Fruit fly (Drosophila melanogaster) whole organism: ENCODE measurements around the gene ear.

Source experiments
- CG8478 ChIP-seq: fragments of >200 bp; optimal IDR thresholded peaks from 2 replicates; lab custom pipeline; 2018; ENCODE audit warnings: inconsistent platforms
- usp ChIP-seq: fragments of >200 bp; optimal IDR thresholded peaks from 2 replicates; lab custom pipeline; 2017; ENCODE audit warnings: missing biosample characterization, missing genetic modification characterization, mixed read lengths

DNA sequence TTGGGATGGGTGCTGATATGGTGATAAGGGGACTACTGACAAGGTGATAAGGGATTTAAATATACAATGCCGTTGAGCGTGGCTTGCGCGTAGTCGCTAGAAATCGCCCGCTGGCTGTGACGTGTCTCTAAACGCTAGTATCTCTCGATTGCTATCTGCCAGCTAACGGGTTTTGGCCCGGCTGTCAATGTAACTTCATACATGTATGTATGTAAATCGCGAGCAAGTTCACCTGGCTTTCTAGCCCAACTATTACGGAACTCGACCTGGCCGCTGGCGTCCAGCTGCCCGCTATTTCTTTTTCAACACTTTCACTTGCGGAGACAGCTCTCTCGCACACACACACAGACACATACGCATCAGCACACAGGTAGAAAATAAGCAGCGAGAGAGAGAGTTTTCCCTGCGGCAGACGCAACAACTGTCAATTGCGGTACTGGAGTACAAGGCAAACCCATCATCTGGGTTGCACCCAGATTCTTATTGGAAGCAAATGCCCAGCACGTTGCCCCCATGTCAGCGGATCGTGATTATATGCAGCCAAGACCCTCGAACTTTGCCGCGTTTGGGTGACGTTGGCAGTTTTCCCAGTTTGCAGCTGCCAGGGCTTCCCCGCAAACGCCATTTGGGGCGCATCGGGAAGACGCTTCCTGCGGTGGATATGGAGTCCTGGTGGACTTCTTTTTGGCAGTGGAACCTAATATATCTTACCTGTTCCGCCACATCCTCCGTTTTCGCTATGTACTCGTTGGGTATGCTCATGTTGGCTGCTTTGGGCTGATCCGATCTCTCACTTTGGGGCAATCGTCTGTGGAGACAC, 24.9 kb downstream of the ear start:
- no peak for TF ChIP-seq usp (GFP tag; lab: Kevin White, UChicago)
- TF ChIP-seq CG8478 (lab: Kevin White, UChicago) = no peak
